Worm (Caenorhabditis elegans): Measurements from ENCODE around the gene daf-36.

The daf-36 gene

DNA sequence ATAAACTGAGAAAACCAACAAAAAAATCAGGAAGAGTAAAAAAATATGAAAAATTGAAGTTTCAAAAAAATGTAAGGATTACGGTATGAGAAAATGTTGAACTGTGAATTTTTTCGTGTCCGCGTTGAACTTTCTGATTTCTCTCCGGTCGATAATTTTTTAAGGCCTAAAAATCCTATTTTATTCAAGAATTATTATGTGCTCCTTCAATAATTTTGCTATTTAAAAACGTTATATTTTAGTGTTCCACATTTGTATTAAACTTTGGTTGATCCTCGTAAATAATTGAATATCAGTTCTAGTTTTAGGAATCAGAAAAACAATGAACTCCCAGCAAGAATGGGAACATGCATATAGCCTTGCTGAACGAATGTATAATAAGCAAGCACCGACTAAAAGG is 12.9 kb downstream of the daf-36 start, which contains the start of gene hpo-40:
Gene hpo-40, plus strand, starts transcription at position 301 of the 400 bp plus-strand sequence.
- no peak for TF ChIP-seq unc-62 (GFP tag; optimal IDR thresholded peaks at IDR 0.05)

DNA sequence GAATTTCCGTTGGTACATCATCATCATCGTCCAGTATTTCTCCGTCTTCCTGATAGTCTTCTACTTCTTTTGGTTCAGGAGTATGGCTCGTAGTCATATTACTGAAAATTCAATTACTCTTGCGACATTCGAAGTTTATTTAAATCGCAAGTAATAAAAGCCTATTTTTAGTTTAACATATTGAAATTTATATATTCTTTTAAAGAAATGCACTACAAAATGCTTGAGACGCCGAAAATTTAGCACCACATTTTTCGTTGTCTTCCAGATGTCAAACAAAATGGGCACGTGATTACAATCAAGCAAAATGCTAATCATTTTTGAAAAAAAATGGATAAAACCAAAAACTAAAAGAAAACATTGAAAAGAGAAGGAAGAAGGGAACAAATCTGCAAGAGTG is 13.5 kb downstream of the daf-36 start, which contains the start of gene zhit-3:
Gene zhit-3, minus strand, starts transcription at position 101 of the 400 bp plus-strand sequence.
- TF ChIP-seq unc-62 (GFP tag; optimal IDR thresholded peaks at IDR 0.05): no peak

DNA sequence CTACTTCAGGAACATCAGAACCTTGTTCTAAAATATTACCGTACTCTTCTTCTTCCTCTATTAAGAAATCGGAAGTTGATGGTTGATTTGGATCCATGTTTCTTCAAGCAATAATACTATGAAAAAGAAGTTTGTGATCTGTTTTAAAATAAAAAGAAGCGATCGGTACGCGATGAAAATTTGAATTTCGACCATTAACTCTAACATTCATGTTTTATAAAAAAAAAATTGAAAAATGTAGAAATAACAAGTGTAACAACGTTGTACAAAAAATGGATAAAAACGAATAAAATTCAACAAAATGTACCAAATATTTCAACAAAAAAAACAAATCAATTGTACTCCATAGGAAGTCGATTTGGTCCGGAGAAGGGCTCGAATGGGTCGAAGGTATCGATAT is 15.3 kb downstream of the daf-36 start, which contains the start of gene tftc-3:
Gene tftc-3, minus strand, starts transcription at position 101 of the 400 bp plus-strand sequence.
- no peak for TF ChIP-seq unc-62 (GFP tag; optimal IDR thresholded peaks at IDR 0.05)

DNA sequence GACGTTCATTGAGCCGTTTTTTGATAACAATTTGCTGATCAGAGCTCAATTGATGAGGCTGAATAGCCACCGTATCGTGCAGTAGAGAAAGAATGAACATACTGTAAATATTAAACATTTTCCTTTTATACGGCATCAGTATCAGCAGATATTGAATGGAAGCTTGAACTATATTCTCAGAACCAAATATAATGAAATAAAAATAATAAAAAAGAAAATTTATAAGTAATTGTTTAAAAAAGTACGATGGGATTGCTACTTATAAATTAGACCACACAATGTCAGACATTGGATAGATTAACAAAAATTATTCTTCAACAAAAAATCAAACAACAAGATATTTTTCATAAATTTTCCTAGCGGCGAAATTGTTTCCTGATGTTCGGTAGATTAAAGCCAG is 19.0 kb downstream of the daf-36 start, which contains the start of gene rpc-25:
Gene rpc-25, minus strand, starts transcription at position 101 of the 400 bp plus-strand sequence.
- no peak for TF ChIP-seq unc-62 (GFP tag; optimal IDR thresholded peaks at IDR 0.05)

DNA sequence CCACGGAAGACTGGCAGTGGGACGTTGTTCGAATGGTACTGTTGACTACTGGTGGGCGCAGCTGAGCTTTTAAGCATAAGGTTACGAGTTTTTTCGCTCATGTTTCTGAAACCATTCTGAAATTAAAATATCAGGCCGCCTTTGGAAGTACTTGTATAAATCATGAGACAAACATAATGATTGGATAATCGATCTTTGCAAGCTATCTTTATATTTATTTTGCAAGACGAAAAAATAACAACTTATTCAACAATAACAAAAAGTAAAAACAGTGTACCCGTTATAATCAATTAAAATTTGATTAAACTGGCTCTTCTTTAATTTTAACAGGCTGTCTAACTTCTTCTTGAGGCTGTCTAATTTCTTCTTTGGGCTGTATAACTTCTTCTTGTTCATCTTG is 20.0 kb downstream of the daf-36 start, which contains the start of gene ZK856.16:
Gene ZK856.16, minus strand, starts transcription at position 101 of the 400 bp plus-strand sequence.
- no peak for TF ChIP-seq unc-62 (GFP tag; optimal IDR thresholded peaks at IDR 0.05)

DNA sequence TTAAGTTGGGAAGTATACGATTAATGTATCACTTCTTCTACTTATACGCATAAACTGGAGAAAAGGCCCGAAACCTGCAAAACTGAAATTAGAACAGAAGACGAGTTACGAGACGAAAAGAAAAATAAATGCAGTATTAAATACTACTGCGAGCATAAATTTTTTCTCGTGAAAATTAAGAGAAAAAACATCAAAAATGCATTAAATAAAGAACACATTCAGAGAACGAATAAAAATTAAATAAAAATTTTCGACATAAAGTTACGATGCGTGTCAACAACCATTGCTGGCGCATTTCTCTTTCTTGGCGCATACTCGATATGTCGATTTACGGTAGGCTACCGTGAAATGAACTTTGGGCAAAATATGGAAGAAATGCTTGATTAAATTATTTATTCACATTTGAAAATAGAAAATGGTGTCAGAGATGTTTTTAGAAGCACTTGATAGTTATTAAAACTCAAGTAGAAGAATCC is 20.6 kb downstream of the daf-36 start, which contains the start of the genes ZK856.19 and ZK856.11:
Gene ZK856.19, minus strand, starts transcription at position 51 of the 476 bp plus-strand sequence.
Gene ZK856.11, minus strand, starts transcription at position 76 of the 476 bp plus-strand sequence.
- TF ChIP-seq unc-62 (GFP tag; optimal IDR thresholded peaks at IDR 0.05): no peak

DNA sequence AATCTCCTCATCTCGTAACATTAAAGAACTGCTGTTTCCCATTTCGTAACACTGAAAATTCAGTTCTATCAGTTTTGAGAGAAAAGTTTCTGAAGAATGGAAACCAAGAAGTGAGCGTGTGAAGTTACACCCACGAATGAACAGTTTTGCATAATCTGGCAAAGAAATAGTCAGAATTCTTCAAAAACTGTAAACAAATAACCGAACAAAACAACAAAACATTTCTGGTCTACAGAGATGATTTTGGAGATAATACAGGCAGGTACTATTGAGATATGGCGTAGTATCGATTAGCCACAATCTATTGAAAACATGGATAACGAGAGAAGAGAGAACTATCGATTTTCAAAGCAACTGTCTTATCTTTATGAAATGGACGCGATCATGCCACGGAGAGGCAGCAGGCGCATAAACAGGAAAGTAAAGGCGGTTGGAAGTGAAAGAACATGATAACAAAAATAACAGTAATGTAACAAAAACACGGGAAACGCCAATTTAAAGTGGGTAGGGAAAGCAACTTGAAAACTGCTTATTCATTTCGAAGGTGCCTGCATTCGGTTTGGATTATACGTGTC is 22.0 kb downstream of the daf-36 start, which contains the start of gene chpf-1:
Gene chpf-1, minus strand, starts transcription at position 51 of the 575 bp plus-strand sequence.
- TF ChIP-seq unc-62 (GFP tag; optimal IDR thresholded peaks at IDR 0.05): no peak

DNA sequence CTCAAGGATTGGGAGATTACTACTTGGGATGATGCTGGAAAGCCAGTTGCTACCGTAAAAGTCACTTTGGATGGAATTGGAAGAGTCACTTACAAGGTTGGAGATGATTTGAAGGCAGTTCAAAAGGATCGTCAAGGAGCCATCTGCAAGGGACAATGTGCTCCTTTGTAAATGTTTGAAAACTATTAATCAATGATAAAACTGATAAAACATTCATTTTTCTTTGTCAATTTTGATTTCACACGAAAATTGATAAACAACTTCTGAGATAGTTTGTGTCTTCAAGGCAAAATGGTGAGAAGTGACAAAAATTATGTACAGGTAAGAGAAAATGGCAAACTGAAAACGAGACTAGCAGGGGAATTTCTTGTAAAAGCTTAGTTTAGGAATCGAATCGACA is 23.2 kb downstream of the daf-36 start:
- no peak for TF ChIP-seq unc-62 (GFP tag; optimal IDR thresholded peaks at IDR 0.05)

DNA sequence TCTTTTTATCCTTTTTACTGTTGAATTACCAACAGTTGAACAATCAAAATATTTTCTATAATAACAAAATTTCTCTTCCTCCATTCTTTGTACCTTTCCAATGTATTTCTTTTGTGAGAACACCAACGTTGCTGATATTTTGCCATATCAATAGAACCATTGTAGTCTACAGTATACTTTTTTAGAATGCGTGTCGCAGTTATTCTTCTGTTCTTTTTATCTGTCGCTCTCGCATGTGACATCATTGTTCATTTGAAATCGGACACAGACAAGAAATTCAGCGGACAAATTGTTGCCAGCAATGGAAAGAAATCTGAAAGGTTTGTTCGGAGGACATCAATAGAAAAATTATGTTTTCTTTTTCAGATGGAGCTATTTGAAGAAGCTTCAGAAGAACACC is 23.6 kb downstream of the daf-36 start, which contains the start of gene ZK856.7:
Gene ZK856.7, plus strand, starts transcription at position 186 of the 400 bp plus-strand sequence.
- TF ChIP-seq unc-62 (GFP tag; optimal IDR thresholded peaks at IDR 0.05): no peak

DNA sequence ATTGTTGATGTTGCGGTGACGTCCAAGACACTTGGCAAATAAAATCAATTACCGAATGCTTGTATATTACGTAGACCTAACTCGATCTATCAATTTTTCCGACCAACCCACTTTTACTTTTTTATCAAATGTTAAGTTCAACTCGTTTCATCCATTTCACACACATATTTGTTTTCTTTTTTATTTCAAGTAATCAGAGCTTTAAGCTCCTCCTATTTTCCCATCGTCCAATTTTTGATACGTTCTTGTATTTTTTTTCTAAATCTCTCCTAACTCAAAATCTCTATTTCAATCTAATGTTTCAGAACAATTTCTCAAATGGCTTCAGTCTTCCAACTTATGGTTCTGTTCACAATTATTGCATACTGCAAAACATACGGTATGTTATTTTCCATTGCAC is 27.1 kb downstream of the daf-36 start, which contains the start of gene ZK856.6:
Gene ZK856.6, plus strand, starts transcription at position 301 of the 400 bp plus-strand sequence.
- no peak for TF ChIP-seq unc-62 (GFP tag; optimal IDR thresholded peaks at IDR 0.05)

DNA sequence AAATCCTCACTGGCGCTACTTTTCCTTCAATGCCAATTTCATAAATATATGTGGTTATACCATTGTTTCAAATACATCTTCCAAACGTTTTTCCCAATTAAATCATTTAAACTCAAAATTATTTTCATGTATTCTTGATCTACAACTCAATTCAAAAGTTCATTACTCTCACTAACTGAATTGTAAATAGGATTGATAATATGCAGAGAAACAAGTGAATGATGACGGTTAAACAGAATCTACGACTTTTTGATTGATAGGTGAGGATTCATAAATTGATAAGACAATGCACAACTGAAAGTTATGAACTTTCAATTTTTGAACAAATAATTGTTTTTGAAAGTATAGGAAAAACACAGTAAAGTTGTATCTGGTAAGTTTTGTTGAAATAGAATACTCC is 34.3 kb downstream of the daf-36 start:
- no peak for TF ChIP-seq unc-62 (GFP tag; optimal IDR thresholded peaks at IDR 0.05)

DNA sequence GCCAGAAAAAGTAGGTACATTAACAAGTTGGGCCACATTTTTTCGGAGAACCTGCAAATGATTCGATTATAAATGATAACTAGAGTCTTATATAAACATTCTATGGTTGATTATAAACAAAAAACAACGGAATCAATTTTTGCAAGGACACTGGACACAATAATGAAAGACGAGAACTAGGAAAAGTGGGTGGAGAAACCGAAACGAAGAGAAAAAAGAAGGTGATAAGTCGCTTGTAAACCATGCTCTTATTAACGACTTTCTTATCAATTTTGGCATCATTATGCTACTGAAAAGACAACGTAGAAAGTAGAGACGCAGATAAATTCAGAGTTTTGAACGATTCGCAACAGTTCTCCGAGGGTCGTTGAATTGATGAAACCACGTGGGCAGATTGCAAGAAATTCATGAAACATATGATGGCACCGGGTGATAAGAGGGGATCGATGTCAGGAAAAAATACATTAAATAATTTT is 35.4 kb downstream of the daf-36 start, which contains the start of gene ZK856.5:
Gene ZK856.5, minus strand, starts transcription at position 51 of the 476 bp plus-strand sequence.
- TF ChIP-seq unc-62 (GFP tag; optimal IDR thresholded peaks at IDR 0.05): no peak

DNA sequence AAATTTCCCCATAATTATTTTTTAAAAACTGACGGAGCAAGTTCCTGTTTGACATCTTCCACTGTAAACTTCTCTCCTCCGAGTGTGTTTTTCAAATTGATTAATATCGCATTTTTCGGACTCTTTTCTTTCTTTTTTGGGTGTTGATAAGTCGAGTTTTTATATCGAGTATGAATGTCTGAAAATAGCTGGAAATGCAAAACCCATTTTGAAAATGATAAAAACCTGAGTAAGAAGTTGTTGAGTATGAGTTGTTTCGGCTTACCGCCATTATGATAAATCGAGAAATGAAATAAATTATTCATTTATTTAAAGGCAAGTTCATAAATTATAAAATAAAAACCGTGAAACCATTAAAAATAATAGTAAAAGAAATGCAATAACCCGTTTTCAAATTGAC is 39.8 kb downstream of the daf-36 start, which contains the start of gene ZK856.18:
Gene ZK856.18, minus strand, starts transcription at position 289 of the 400 bp plus-strand sequence.
- no peak for TF ChIP-seq unc-62 (GFP tag; optimal IDR thresholded peaks at IDR 0.05)

DNA sequence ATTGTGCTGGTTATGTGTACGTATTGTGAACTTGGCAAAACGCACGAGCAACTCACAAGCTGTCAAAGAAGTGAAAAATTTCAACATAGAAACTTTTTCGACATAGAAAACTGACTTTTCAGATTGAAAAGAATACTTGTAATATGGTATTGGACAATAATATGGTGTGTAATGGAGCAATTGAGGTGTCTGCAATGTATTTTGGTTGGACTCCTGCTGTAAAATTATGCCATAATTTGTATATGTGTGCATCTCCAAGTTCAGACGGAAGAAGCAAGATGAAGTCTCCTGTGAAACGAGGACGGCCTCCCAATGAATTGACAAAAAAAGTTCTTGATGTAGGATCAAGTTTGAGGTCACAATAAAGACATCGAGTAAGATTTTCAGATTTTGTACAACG is 41.7 kb downstream of the daf-36 start:
- no peak for TF ChIP-seq unc-62 (GFP tag; optimal IDR thresholded peaks at IDR 0.05)

DNA sequence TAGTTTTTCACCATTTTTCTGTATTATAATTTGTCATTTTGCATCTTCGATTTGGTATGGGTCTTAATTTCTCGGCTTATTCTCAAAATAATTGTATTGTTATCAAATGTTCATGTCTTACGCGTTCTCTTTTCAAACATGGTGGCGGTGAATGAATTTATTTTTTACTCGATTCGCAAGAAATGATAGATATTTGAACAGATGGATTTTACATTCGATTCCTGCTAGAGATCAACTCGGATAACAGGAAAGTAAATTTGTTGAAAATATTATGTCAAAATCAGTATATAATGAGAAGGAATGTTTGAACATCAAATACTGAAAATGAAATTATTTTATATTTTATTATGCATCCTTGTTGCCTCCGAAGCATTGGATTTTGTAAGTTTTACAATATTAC is 42.5 kb downstream of the daf-36 start, which contains the start of gene ZK856.4:
Gene ZK856.4, plus strand, starts transcription at position 301 of the 400 bp plus-strand sequence.
- TF ChIP-seq unc-62 (GFP tag; optimal IDR thresholded peaks at IDR 0.05): no peak

DNA sequence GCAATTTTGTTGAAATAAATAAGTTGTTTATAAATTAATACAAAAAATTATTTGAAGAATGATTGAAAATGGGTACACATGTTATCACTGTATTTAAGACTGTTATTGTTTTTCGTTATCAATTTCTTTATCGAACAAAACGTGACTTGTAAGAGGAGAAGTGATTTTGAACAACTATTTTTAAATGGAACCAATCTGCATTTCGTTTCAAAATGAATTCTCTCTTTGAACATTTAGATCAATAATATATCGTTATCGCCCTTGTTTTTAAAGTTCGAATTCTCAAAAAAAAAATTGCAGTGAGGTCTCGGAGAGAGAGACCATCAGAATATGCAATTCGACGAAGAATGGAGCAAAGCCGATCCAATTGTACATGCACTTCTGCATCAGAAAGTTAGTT is 46.3 kb downstream of the daf-36 start, which contains the start of gene cul-5:
Gene cul-5, plus strand, starts transcription at position 301 of the 400 bp plus-strand sequence.
- TF ChIP-seq unc-62 (GFP tag; optimal IDR thresholded peaks at IDR 0.05): no peak
